Worm (Caenorhabditis elegans): ENCODE results near the gene R10H10.7.

DNA sequence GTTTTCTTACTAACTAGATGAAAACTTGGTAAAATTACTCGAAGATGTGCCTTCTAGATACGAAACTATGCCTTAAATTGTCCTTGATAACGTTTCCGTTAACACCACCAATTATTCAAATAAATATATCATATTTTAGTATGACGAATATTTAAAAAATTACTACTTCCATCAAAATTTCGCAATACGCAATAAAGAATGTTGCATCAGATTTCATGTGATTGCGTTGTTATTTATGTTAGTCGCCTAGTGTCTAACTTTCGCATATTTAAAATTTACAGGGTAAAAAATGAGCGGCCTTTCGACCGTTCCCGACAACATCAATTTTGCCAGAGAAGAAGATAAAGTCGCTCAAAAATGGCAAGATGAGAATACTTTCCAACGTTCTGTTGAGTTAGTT is 45.4 kb downstream of the R10H10.7 start, which contains the start of gene iars-1:
- TF ChIP-seq elt-3 (tag; optimal IDR thresholded peaks at IDR 0.05) (no peak), ztf-11 (tag; optimal IDR thresholded peaks at IDR 0.05) (no peak), nhr-28 (tag; optimal IDR thresholded peaks at IDR 0.05) (no peak), hlh-1 (tag; optimal IDR thresholded peaks at IDR 0.05) (no peak), tbx-8 (GFP tag; optimal IDR thresholded peaks at IDR 0.05) (no peak), unc-39 (tag; optimal IDR thresholded peaks at IDR 0.05) (no peak)
